Fruit fly (Drosophila melanogaster) whole organism, embryonic: Measurements from ENCODE around the gene Gr5a.

Experiments used
- Abd-B ChIP-seq: fragments of 200-800 bp; sonication (Bioruptor generic); optimal IDR thresholded peaks from 2 replicates; lab custom pipeline; 2018; ENCODE audit warnings: missing biosample characterization, mild to moderate bottlenecking, missing genetic modification characterization, moderate library complexity
- Atf6 ChIP-seq: fragments of 200-800 bp; sonication (Bioruptor generic); IDR thresholded peaks from 2 replicates; pipeline ENCODE4 v1.3.6; 2022; ENCODE audit warnings: missing biosample characterization, missing genetic modification characterization
- Bgb ChIP-seq: fragments of 200-800 bp; sonication (Bioruptor generic); IDR thresholded peaks from 2 replicates; pipeline ENCODE4 v1.3.6; 2022; ENCODE audit warnings: missing biosample characterization, missing genetic modification characterization; ENCODE audit not compliant: partially characterized antibody
- CG10321 ChIP-seq: fragments of 200-800 bp; sonication (Bioruptor generic); IDR thresholded peaks from 2 replicates; pipeline ENCODE4 v1.3.6; 2022; ENCODE audit warnings: missing biosample characterization, missing genetic modification characterization
- CG10366 ChIP-seq: fragments of 200-800 bp; sonication (Bioruptor generic); IDR thresholded peaks from 2 replicates; pipeline ENCODE4 v1.3.6; 2022; ENCODE audit warnings: missing biosample characterization, missing genetic modification characterization
- CG11695 ChIP-seq: fragments of 200-800 bp; sonication (Bioruptor generic); IDR thresholded peaks from 3 replicates; pipeline ENCODE4 v1.3.6; 2022; ENCODE audit warnings: missing biosample characterization, missing genetic modification characterization
- CG15601 ChIP-seq: fragments of 200-800 bp; sonication (Bioruptor generic); optimal IDR thresholded peaks from 3 replicates; lab custom pipeline; 2019; ENCODE audit warnings: missing biosample characterization, mild to moderate bottlenecking, missing genetic modification characterization, moderate library complexity
- CG16815 ChIP-seq: fragments of 200-800 bp; sonication (Bioruptor generic); optimal IDR thresholded peaks from 3 replicates; lab custom pipeline; 2017; ENCODE audit warnings: missing biosample characterization, mild to moderate bottlenecking, missing genetic modification characterization
- CG18476 ChIP-seq: fragments of 200-800 bp; sonication (Bioruptor generic); optimal IDR thresholded peaks from 2 replicates; lab custom pipeline; 2016; ENCODE audit warnings: missing biosample characterization, mild to moderate bottlenecking, missing genetic modification characterization
- CG2712 ChIP-seq: fragments of 200-800 bp; optimal IDR thresholded peaks from 3 replicates; lab custom pipeline; 2019; ENCODE audit warnings: missing biosample characterization, mild to moderate bottlenecking, missing genetic modification characterization, moderate library complexity
- CG2889 ChIP-seq: fragments of 200-800 bp; sonication (Bioruptor generic); IDR thresholded peaks from 3 replicates; pipeline ENCODE4 v1.3.6; 2022; ENCODE audit warnings: missing biosample characterization, missing genetic modification characterization
- CG31388 ChIP-seq: fragments of 200-800 bp; sonication (Bioruptor generic); optimal IDR thresholded peaks from 2 replicates; lab custom pipeline; 2016; ENCODE audit warnings: missing biosample characterization, missing genetic modification characterization
- CG31441 ChIP-seq: fragments of 200-800 bp; sonication (Bioruptor generic); IDR thresholded peaks from 2 replicates; pipeline ENCODE4 v1.3.6; 2022; ENCODE audit warnings: missing biosample characterization, missing genetic modification characterization
- CG3847 ChIP-seq: fragments of 200-800 bp; sonication (Bioruptor generic); IDR thresholded peaks from 2 replicates; pipeline ENCODE4 v1.3.6; 2022; ENCODE audit warnings: missing biosample characterization, missing genetic modification characterization
- CG4282 ChIP-seq: fragments of 200-800 bp; sonication (Bioruptor generic); optimal IDR thresholded peaks from 2 replicates; lab custom pipeline; 2016; ENCODE audit warnings: missing biosample characterization, missing genetic modification characterization
- CG4360 ChIP-seq: fragments of 200-800 bp; sonication (Bioruptor generic); IDR thresholded peaks from 2 replicates; pipeline ENCODE4 v1.3.6; 2022; ENCODE audit warnings: missing biosample characterization, missing genetic modification characterization
- CG4707 ChIP-seq: fragments of 200-800 bp; sonication (Bioruptor generic); optimal IDR thresholded peaks from 2 replicates; lab custom pipeline; 2018; ENCODE audit warnings: missing biosample characterization, mild to moderate bottlenecking, missing genetic modification characterization, moderate library complexity
- CG4820 ChIP-seq: fragments of 200-800 bp; sonication (Bioruptor generic); optimal IDR thresholded peaks from 3 replicates; lab custom pipeline; 2016; ENCODE audit warnings: missing biosample characterization, missing genetic modification characterization
- CG5180 ChIP-seq: fragments of 200-800 bp; sonication (Bioruptor generic); optimal IDR thresholded peaks from 3 replicates; lab custom pipeline; 2017; ENCODE audit warnings: missing biosample characterization, missing genetic modification characterization, mild to moderate bottlenecking, moderate library complexity, missing genetic modification reagents
- CG6254 ChIP-seq: fragments of 200-800 bp; sonication (Bioruptor generic); optimal IDR thresholded peaks from 3 replicates; lab custom pipeline; 2017; ENCODE audit warnings: mild to moderate bottlenecking, missing biosample characterization, missing genetic modification reagents, missing genetic modification characterization
- CG6654 ChIP-seq: fragments of 200-800 bp; sonication (Bioruptor generic); optimal IDR thresholded peaks from 2 replicates; lab custom pipeline; 2017; ENCODE audit warnings: missing biosample characterization, mild to moderate bottlenecking, missing genetic modification characterization
- CG6765 ChIP-seq: fragments of 200-800 bp; sonication (Bioruptor generic); optimal IDR thresholded peaks from 3 replicates; lab custom pipeline; 2017; ENCODE audit warnings: missing biosample characterization, mild to moderate bottlenecking, missing genetic modification characterization
- Chrac-16 ChIP-seq: fragments of 200-800 bp; sonication (Bioruptor generic); optimal IDR thresholded peaks from 3 replicates; lab custom pipeline; 2016; ENCODE audit warnings: missing biosample characterization, missing genetic modification characterization
- Dbx ChIP-seq: fragments of 200-800 bp; sonication (Bioruptor generic); IDR thresholded peaks from 3 replicates; pipeline ENCODE4 v1.3.6; 2022; ENCODE audit warnings: missing biosample characterization, missing genetic modification characterization
- Eip74EF ChIP-seq, 2 experiments: fragments of 200-800 bp in 1 of 2; fragments of >200 bp in 1 of 2; sonication (Bioruptor generic) in 1 of 2; optimal IDR thresholded peaks; 2 replicates each; lab custom pipeline; 2017 to 2019; ENCODE audit warnings: missing biosample characterization in 2 of 2, missing genetic modification characterization in 2 of 2, mild to moderate bottlenecking in 1 of 2, moderate library complexity in 1 of 2
- Hey ChIP-seq: fragments of 200-800 bp; sonication (Bioruptor generic); optimal IDR thresholded peaks from 3 replicates; lab custom pipeline; 2018; ENCODE audit warnings: missing biosample characterization, mild to moderate bottlenecking, missing genetic modification characterization
- Mad ChIP-seq: fragments of 200-800 bp; sonication (Bioruptor generic); optimal IDR thresholded peaks from 2 replicates; lab custom pipeline; 2016; ENCODE audit warnings: missing biosample characterization, missing genetic modification characterization
- Mes4 ChIP-seq: fragments of 200-800 bp; sonication (Bioruptor generic); optimal IDR thresholded peaks from 2 replicates; lab custom pipeline; 2016; ENCODE audit warnings: missing biosample characterization, missing genetic modification characterization
- Mrtf ChIP-seq: fragments of 200-800 bp; sonication (Bioruptor generic); IDR thresholded peaks from 3 replicates; pipeline ENCODE4 v1.3.6; 2022; ENCODE audit warnings: missing biosample characterization, missing genetic modification characterization
- Nf-YC ChIP-seq: fragments of 200-800 bp; optimal IDR thresholded peaks from 3 replicates; lab custom pipeline; 2019; ENCODE audit warnings: missing biosample characterization, mild to moderate bottlenecking, missing genetic modification characterization, moderate library complexity
- Opbp ChIP-seq: fragments of 200-800 bp; sonication (Bioruptor generic); IDR thresholded peaks from 3 replicates; pipeline ENCODE4 v1.3.6; 2022; ENCODE audit warnings: missing biosample characterization, missing genetic modification characterization; ENCODE audit not compliant: partially characterized antibody
- Six4 ChIP-seq: fragments of 200-800 bp; sonication (Bioruptor generic); optimal IDR thresholded peaks from 2 replicates; lab custom pipeline; 2016; ENCODE audit warnings: missing biosample characterization, missing genetic modification characterization
- Sry-β ChIP-seq: fragments of 200-800 bp; sonication (Bioruptor generic); optimal IDR thresholded peaks from 2 replicates; lab custom pipeline; 2018; ENCODE audit warnings: missing biosample characterization, mild to moderate bottlenecking, missing genetic modification characterization, moderate library complexity
- Tbp ChIP-seq: fragments of >200 bp; optimal IDR thresholded peaks from 2 replicates; lab custom pipeline; 2018; ENCODE audit warnings: missing biosample characterization, missing genetic modification characterization
- Xbp1 ChIP-seq: fragments of 200-800 bp; sonication (Bioruptor generic); optimal IDR thresholded peaks from 3 replicates; lab custom pipeline; 2016; ENCODE audit warnings: missing biosample characterization, mild to moderate bottlenecking, missing genetic modification characterization
- bowl ChIP-seq: fragments of 200-800 bp; sonication (Bioruptor generic); IDR thresholded peaks from 2 replicates; pipeline ENCODE4 v1.3.6; 2022; ENCODE audit warnings: missing biosample characterization, missing genetic modification characterization
- dati ChIP-seq: fragments of 200-800 bp; sonication (Bioruptor generic); IDR thresholded peaks from 2 replicates; pipeline ENCODE4 v1.3.6; 2022; ENCODE audit warnings: missing biosample characterization, missing genetic modification characterization
- dmrt11E ChIP-seq: fragments of 200-800 bp; sonication (Bioruptor generic); optimal IDR thresholded peaks from 3 replicates; lab custom pipeline; 2018; ENCODE audit warnings: missing biosample characterization, mild to moderate bottlenecking, missing genetic modification characterization, moderate library complexity
- gce ChIP-seq: fragments of 200-800 bp; sonication (Bioruptor generic); IDR thresholded peaks from 3 replicates; pipeline ENCODE4 v1.3.6; 2022; ENCODE audit warnings: missing biosample characterization, missing genetic modification characterization
- gro ChIP-seq: fragments of 200-800 bp; sonication (Bioruptor generic); optimal IDR thresholded peaks from 2 replicates; lab custom pipeline; 2016; ENCODE audit warnings: missing biosample characterization, missing genetic modification characterization
- jing ChIP-seq: fragments of 200-800 bp; sonication (Bioruptor generic); optimal IDR thresholded peaks from 2 replicates; lab custom pipeline; 2018; ENCODE audit warnings: missing biosample characterization, mild to moderate bottlenecking, missing genetic modification characterization
- klu ChIP-seq: fragments of 200-800 bp; sonication (Bioruptor generic); IDR thresholded peaks from 2 replicates; pipeline ENCODE4 v1.3.6; 2022; ENCODE audit warnings: missing biosample characterization, missing genetic modification characterization
- mld ChIP-seq: fragments of 200-800 bp; sonication (Bioruptor generic); IDR thresholded peaks from 3 replicates; pipeline ENCODE4 v1.3.6; 2022; ENCODE audit warnings: missing biosample characterization, missing genetic modification characterization; ENCODE audit not compliant: partially characterized antibody
- pum ChIP-seq: fragments of 200-800 bp; sonication (Bioruptor generic); optimal IDR thresholded peaks from 2 replicates; lab custom pipeline; 2016; ENCODE audit warnings: missing biosample characterization, missing genetic modification characterization
- rib ChIP-seq: fragments of 200-800 bp; sonication (Bioruptor generic); IDR thresholded peaks from 2 replicates; pipeline ENCODE4 v1.3.6; 2022; ENCODE audit warnings: missing biosample characterization, missing genetic modification characterization
- scrt ChIP-seq: fragments of 200-800 bp; sonication (Bioruptor generic); optimal IDR thresholded peaks from 2 replicates; lab custom pipeline; 2018; ENCODE audit warnings: missing biosample characterization, mild to moderate bottlenecking, missing genetic modification characterization, moderate library complexity
- sd ChIP-seq: fragments of 200-800 bp; sonication (Bioruptor generic); optimal IDR thresholded peaks from 3 replicates; lab custom pipeline; 2018; ENCODE audit warnings: missing biosample characterization, mild to moderate bottlenecking, missing genetic modification characterization, moderate library complexity
- trem ChIP-seq: fragments of 200-800 bp; optimal IDR thresholded peaks from 3 replicates; lab custom pipeline; 2019; ENCODE audit warnings: missing biosample characterization, mild to moderate bottlenecking, missing genetic modification characterization, moderate library complexity
- tup ChIP-seq: fragments of 200-800 bp; sonication (Bioruptor generic); optimal IDR thresholded peaks from 2 replicates; lab custom pipeline; 2016; ENCODE audit warnings: missing biosample characterization, mild to moderate bottlenecking, missing genetic modification characterization, moderate library complexity

Gr5a gene

DNA sequence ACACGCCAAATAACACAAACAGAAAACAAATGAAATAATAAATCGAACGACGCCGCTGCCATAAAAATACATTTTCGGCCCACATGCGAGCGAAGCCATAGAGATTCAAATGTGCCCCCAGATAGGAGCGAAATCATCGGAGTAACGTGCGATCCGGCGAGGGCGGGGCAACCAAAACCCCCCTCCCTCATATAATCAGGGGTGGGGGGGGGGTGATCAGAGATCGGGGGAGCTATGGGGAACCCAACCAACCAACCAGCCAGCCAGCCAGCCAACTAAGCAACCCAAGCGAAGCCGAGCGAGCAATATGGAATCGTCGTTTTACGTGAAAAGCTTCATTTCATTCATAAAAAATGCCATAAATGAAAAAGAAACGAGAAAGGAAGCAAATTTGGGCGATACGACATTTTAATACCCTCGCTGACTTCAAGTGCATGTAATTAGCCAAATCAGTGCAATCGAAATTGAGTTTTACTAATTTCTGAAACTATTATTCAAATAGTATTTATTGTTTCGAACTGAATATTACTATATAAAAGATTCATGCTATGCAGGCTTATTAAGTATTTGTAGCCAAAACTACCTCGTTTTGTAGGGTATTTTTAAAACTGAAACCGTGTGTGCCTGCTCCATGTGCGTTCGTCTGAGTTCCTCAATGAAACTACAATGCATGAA is 19.5 kb downstream of the Gr5a start (continued):
- TF ChIP-seq Dbx (0 out of 3 replicates have a peak, but pooled peaks have one; percentile 36), CG4707 (no peak), bowl (GFP tag; lab: Robert Waterston, UW) (no peak), sd (peak; percentile 5), Opbp (no peak), CG6765 (GFP tag; lab: Kevin White, UChicago) (no peak), CG16815 (peak; percentile 15), CG3847 (0 out of 2 replicates have a peak, but pooled peaks have one; percentile 29), trem (peak; percentile 37), CG10321 (GFP tag; lab: Robert Waterston, UW) (no peak), CG10366 (GFP tag; lab: Robert Waterston, UW) (peak; percentile 57), Hey (tag; lab: Kevin White, UChicago) (no peak), rib (no peak), mld (no peak), CG31441 (GFP tag; lab: Robert Waterston, UW) (peak; percentile 81), scrt (GFP tag; lab: Kevin White, UChicago) (peak; percentile 49), CG6654 (GFP tag; lab: Kevin White, UChicago) (peak; percentile 31), gce (GFP tag; lab: Robert Waterston, UW) (no peak), Tbp (no peak), CG4360 (GFP tag; lab: Robert Waterston, UW) (peak; percentile 12; the same call in 1 of the 2 replicates), gro (GFP tag; lab: Kevin White, UChicago) (peak; percentile 35), klu (GFP tag; lab: Robert Waterston, UW) (no peak), Eip74EF (GFP tag; optimal IDR thresholded peaks at IDR 0.05; lab: Kevin White, UChicago) (peak in 1 of 2 experiments; percentile 69), CG2712 (tag; lab: Kevin White, UChicago) (peak; percentile 75), CG2889 (GFP tag; lab: Robert Waterston, UW) (no peak), Mes4 (GFP tag; lab: Kevin White, UChicago) (peak; percentile 45), Chrac-16 (GFP tag; lab: Kevin White, UChicago) (peak; percentile 27), Xbp1 (GFP tag; lab: Kevin White, UChicago) (peak; percentile 74), dmrt11E (tag; lab: Kevin White, UChicago) (peak; percentile 43), CG18476 (GFP tag; lab: Kevin White, UChicago) (peak; percentile 27), Bgb (no peak), pum (GFP tag; lab: Kevin White, UChicago) (peak; percentile 48), Mrtf (0 out of 3 replicates have a peak, but pooled peaks have one; percentile 25), Abd-B (peak; percentile 62), CG5180 (peak; percentile 73), Nf-YC (tag; lab: Kevin White, UChicago) (peak; percentile 26), Six4 (GFP tag; lab: Kevin White, UChicago) (peak; percentile 29), CG15601 (tag; lab: Kevin White, UChicago) (peak; percentile 48), CG4282 (GFP tag; lab: Kevin White, UChicago) (no peak), jing (GFP tag; lab: Kevin White, UChicago) (peak; percentile 48), CG11695 (GFP tag; lab: Robert Waterston, UW) (peak; percentile 52; the same call in 2 of the 3 replicates), CG6254 (GFP tag; lab: Kevin White, UChicago) (peak; percentile 46), Mad (GFP tag; lab: Kevin White, UChicago) (peak; percentile 38), CG31388 (peak; percentile 20), tup (no peak), Atf6 (GFP tag; lab: Robert Waterston, UW) (0 out of 2 replicates have a peak, but pooled peaks have one; percentile 25), CG4820 (peak; percentile 59), Sry-β (GFP tag; lab: Kevin White, UChicago) (no peak), dati (GFP tag; lab: Robert Waterston, UW) (no peak)
